Worm (Caenorhabditis elegans): Measurements from ENCODE around the gene msd-2.

DNA sequence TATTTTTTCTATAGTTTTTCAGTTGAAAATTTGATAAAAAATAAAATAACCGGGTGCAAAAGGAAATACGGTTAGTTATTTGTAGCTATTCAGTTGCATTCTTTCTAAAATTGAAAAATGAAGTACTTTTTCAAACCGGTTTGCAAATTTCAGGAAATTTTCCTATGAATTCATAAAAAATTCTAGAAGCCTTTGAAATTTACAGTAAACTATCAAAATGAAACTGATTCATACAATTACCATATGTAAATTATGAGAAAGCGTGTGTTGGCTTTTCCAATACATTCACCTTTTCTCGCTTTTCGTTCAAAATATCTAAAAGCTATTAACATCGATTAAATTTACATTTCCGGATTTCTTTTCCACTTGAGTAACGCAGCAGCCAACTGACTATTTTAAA, 11.9 kb upstream of the msd-2 start, which contains the start of gene ent-7:
- TF ChIP-seq nhr-47 (tag; optimal IDR thresholded peaks at IDR 0.05) (no peak), nhr-77 (tag; optimal IDR thresholded peaks at IDR 0.05) (no peak), lin-13 (GFP tag; optimal IDR thresholded peaks at IDR 0.05) (no peak), snpc-4 (tag; optimal IDR thresholded peaks at IDR 0.05) (no peak), ces-1 (GFP tag; optimal IDR thresholded peaks at IDR 0.05) (no peak), unc-62 (GFP tag; optimal IDR thresholded peaks at IDR 0.05) (no peak), ztf-4 (tag; optimal IDR thresholded peaks at IDR 0.05) (no peak), nhr-28 (tag; optimal IDR thresholded peaks at IDR 0.05) (no peak), nhr-20 (tag; optimal IDR thresholded peaks at IDR 0.05) (no peak)

Measured in whole organism, L1 larva.